Worm (Caenorhabditis elegans): Measurements from ENCODE around the gene fbxc-19.

fbxc-19 gene

ce11 chrII:1865683-1866431 lies 45.6 kb downstream of the fbxc-19 start, which contains the start of gene math-15:
Gene math-15 (plus strand): TSS chrII:1866381.
- TF ChIP-seq nhr-28 (tag; optimal IDR thresholded peaks at IDR 0.05) = peak; percentile 53
- no peak for TF ChIP-seq nhr-77 (tag; optimal IDR thresholded peaks at IDR 0.05)
- TF ChIP-seq pqm-1 (tag; optimal IDR thresholded peaks at IDR 0.05) = peak; percentile 72

ce11 chrII:1869120-1869519 lies 48.8 kb downstream of the fbxc-19 start, which contains the start of gene math-14:
Gene math-14 (plus strand): TSS chrII:1869420.
- TF ChIP-seq mdl-1 (tag; optimal IDR thresholded peaks at IDR 0.05) = no peak
- no peak for TF ChIP-seq jun-1 (tag; optimal IDR thresholded peaks at IDR 0.05)
- TF ChIP-seq daf-16 (GFP tag; optimal IDR thresholded peaks at IDR 0.05) = no peak
- TF ChIP-seq daf-16 (tag; optimal IDR thresholded peaks at IDR 0.05) = peak; percentile 24

ce11 chrII:1870875-1871592 lies 50.8 kb downstream of the fbxc-19 start, which contains the start of gene math-10:
Gene math-10 (plus strand): TSS chrII:1871542.
- TF ChIP-seq unc-62 (GFP tag; optimal IDR thresholded peaks at IDR 0.05 in 1 of 2) (peak in 1 of 2 experiments; percentile 79), unc-62 (tag; optimal IDR thresholded peaks at IDR 0.05) (no peak), Y5F2A.4 (GFP tag; optimal IDR thresholded peaks at IDR 0.05) (no peak), jun-1 (tag; optimal IDR thresholded peaks at IDR 0.05) (no peak), nhr-48 (tag; optimal IDR thresholded peaks at IDR 0.05) (no peak), F49E8.2 (tag; optimal IDR thresholded peaks at IDR 0.05; ENCODE audit: borderline replicate concordance) (no peak), dve-1 (tag; optimal IDR thresholded peaks at IDR 0.05; ENCODE audit: insufficient read depth) (no peak), hif-1 (tag; optimal IDR thresholded peaks at IDR 0.05) (no peak), nhr-28 (tag; optimal IDR thresholded peaks at IDR 0.05) (peak; percentile 33), dmd-8 (GFP tag; IDR thresholded peaks at IDR 0.05) (no peak), pha-4 (GFP tag; IDR thresholded peaks at IDR 0.05) (no peak), pha-4 (tag; optimal IDR thresholded peaks at IDR 0.05) (no peak), hmg-1.1 (GFP tag; IDR thresholded peaks at IDR 0.05) (no peak), lin-13 (GFP tag; optimal IDR thresholded peaks at IDR 0.05) (no peak), dmd-6 (GFP tag; IDR thresholded peaks at IDR 0.05) (peak; percentile 55), ztf-7 (tag; optimal IDR thresholded peaks at IDR 0.05) (no peak), T20F7.1 (GFP tag; optimal IDR thresholded peaks at IDR 0.05) (no peak), pqm-1 (tag; optimal IDR thresholded peaks at IDR 0.05) (peak; percentile 8), mdt-29 (GFP tag; IDR thresholded peaks at IDR 0.05) (no peak), mxl-2 (GFP tag; conservative IDR thresholded peaks at IDR 0.05) (no peak), nhr-237 (tag; optimal IDR thresholded peaks at IDR 0.05) (no peak), Y75B8A.6 (GFP tag; IDR thresholded peaks at IDR 0.05) (no peak), aly-2 (tag; optimal IDR thresholded peaks at IDR 0.05) (no peak), unc-130 (GFP tag; optimal IDR thresholded peaks at IDR 0.05) (no peak), ceh-20 (GFP tag; IDR thresholded peaks at IDR 0.05) (no peak), madf-9 (GFP tag; conservative IDR thresholded peaks at IDR 0.05) (no peak), ceh-62 (tag; optimal IDR thresholded peaks at IDR 0.05) (no peak), ztf-11 (tag; optimal IDR thresholded peaks at IDR 0.05) (no peak), hlh-11 (tag; optimal IDR thresholded peaks at IDR 0.05) (peak; percentile 54), mes-2 (tag; optimal IDR thresholded peaks at IDR 0.05; ENCODE audit: poor library complexity, severe bottlenecking) (no peak)
